Worm (Caenorhabditis elegans) whole organism, L1 larva: ENCODE measurements around the gene C29E4.15.

Experiments
- C04F5.9 ChIP-seq: sonication (generic microtip); optimal IDR thresholded peaks from 2 replicates; lab custom pipeline; 2016; ENCODE audit warnings: missing genetic modification characterization, missing compliant biosample characterization
- C34B4.2 ChIP-seq: sonication (generic microtip); optimal IDR thresholded peaks from 2 replicates; lab custom pipeline; 2017; ENCODE audit warnings: mild to moderate bottlenecking, missing genetic modification characterization, missing compliant biosample characterization
- F16B12.6 ChIP-seq: fragments of 150-350 bp; optimal IDR thresholded peaks from 2 replicates; lab custom pipeline; 2014; ENCODE audit warnings: missing biosample characterization, missing genetic modification characterization
- aly-2 ChIP-seq: fragments of 150-350 bp; optimal IDR thresholded peaks from 2 replicates; lab custom pipeline; 2014; ENCODE audit warnings: missing biosample characterization, missing genetic modification characterization
- ama-1 ChIP-seq: fragments of 150-350 bp; optimal IDR thresholded peaks from 2 replicates; lab custom pipeline; 2014
- blmp-1 ChIP-seq: fragments of 150-350 bp; optimal IDR thresholded peaks from 2 replicates; lab custom pipeline; 2014; ENCODE audit warnings: missing biosample characterization, missing genetic modification characterization
- ceh-8 ChIP-seq: fragments of 200-800 bp; sonication (Bioruptor generic); optimal IDR thresholded peaks from 2 replicates; lab custom pipeline; 2018; ENCODE audit warnings: mild to moderate bottlenecking, missing genetic modification characterization, moderate library complexity, missing compliant biosample characterization
- ceh-88 ChIP-seq: fragments of 200-800 bp; sonication (Bioruptor generic); IDR thresholded peaks from 2 replicates; pipeline ENCODE4 v1.3.6; 2022; ENCODE audit warnings: missing genetic modification characterization, missing compliant biosample characterization
- dsc-1 ChIP-seq: sonication (generic microtip); optimal IDR thresholded peaks from 2 replicates; lab custom pipeline; 2016; ENCODE audit warnings: mild to moderate bottlenecking, missing genetic modification characterization, missing compliant biosample characterization
- efl-3 ChIP-seq: fragments of 200-800 bp; sonication (Bioruptor generic); optimal IDR thresholded peaks from 2 replicates; lab custom pipeline; 2018; ENCODE audit warnings: mild to moderate bottlenecking, missing genetic modification characterization, missing compliant biosample characterization
- egl-27 ChIP-seq, 2 experiments: fragments of 150-350 bp in 1 of 2; sonication (generic microtip); optimal IDR thresholded peaks; 3 replicates each; lab custom pipeline; 2017 to 2018; ENCODE audit warnings: missing biosample characterization in 2 of 2, missing genetic modification characterization in 2 of 2, missing genetic modification reagents in 2 of 2
- irx-1 ChIP-seq: sonication (generic microtip); optimal IDR thresholded peaks from 2 replicates; lab custom pipeline; 2016; ENCODE audit warnings: missing genetic modification characterization, missing compliant biosample characterization
- mdl-1 ChIP-seq, 2 experiments: fragments of 150-350 bp; optimal IDR thresholded peaks; 2 replicates each; lab custom pipeline; 2014 to 2017; ENCODE audit warnings: missing biosample characterization in 2 of 2, missing genetic modification characterization in 2 of 2, inconsistent platforms in 1 of 2
- nhr-12 ChIP-seq: sonication (generic microtip); optimal IDR thresholded peaks from 2 replicates; lab custom pipeline; 2017; ENCODE audit warnings: missing biosample characterization, missing genetic modification characterization
- nhr-47 ChIP-seq: sonication (generic microtip); optimal IDR thresholded peaks from 2 replicates; lab custom pipeline; 2016; ENCODE audit warnings: mild to moderate bottlenecking, missing genetic modification characterization, moderate library complexity, missing compliant biosample characterization
- nhr-71 ChIP-seq: sonication (generic microtip); optimal IDR thresholded peaks from 2 replicates; lab custom pipeline; 2016; ENCODE audit warnings: mild to moderate bottlenecking, missing genetic modification characterization, moderate library complexity, missing compliant biosample characterization
- nhr-77 ChIP-seq: fragments of 150-350 bp; optimal IDR thresholded peaks from 2 replicates; lab custom pipeline; 2014; ENCODE audit warnings: missing biosample characterization, missing genetic modification characterization
- nhr-84 ChIP-seq: sonication (generic microtip); optimal IDR thresholded peaks from 2 replicates; lab custom pipeline; 2017; ENCODE audit warnings: missing biosample characterization, missing genetic modification characterization
- pax-3 ChIP-seq: fragments of 200-800 bp; sonication (Bioruptor generic); optimal IDR thresholded peaks from 2 replicates; lab custom pipeline; 2018; ENCODE audit warnings: mild to moderate bottlenecking, missing genetic modification characterization, moderate library complexity, missing compliant biosample characterization
- sup-37 ChIP-seq: fragments of 200-800 bp; sonication (Bioruptor generic); optimal IDR thresholded peaks from 2 replicates; lab custom pipeline; 2018; ENCODE audit warnings: mild to moderate bottlenecking, missing genetic modification characterization, missing compliant biosample characterization
- unc-130 ChIP-seq: fragments of 150-350 bp; optimal IDR thresholded peaks from 2 replicates; lab custom pipeline; 2017; ENCODE audit warnings: missing biosample characterization, missing genetic modification characterization, inconsistent platforms
- zag-1 ChIP-seq: fragments of 150-350 bp; optimal IDR thresholded peaks from 2 replicates; lab custom pipeline; 2014; ENCODE audit warnings: missing biosample characterization, missing genetic modification characterization

C29E4.15 gene

ce11 chrIII:7981938-7982337, 29.5 kb downstream of the C29E4.15 start:
- TF ChIP-seq sup-37 (GFP tag; lab: Kevin White, UChicago), result no peak
- TF ChIP-seq nhr-77 (tag; lab: Kevin White, UChicago), result no peak
- TF ChIP-seq aly-2 (tag; lab: Kevin White, UChicago), result no peak
- TF ChIP-seq nhr-84 (tag; lab: Kevin White, UChicago), result no peak
- TF ChIP-seq unc-130 (tag; lab: Kevin White, UChicago), result no peak
- no peak for TF ChIP-seq nhr-12 (tag; lab: Kevin White, UChicago)
- TF ChIP-seq, all 84 proteins: peak for 0

ce11 chrIII:7986585-7987171, 34.3 kb downstream of the C29E4.15 start, which contains the start of gene hrpk-2:
Gene hrpk-2 (plus strand): TSS chrIII:7987121.
- no peak for TF ChIP-seq mdl-1 (tag; optimal IDR thresholded peaks at IDR 0.05; lab: Kevin White, UChicago)
- TF ChIP-seq pax-3, result no peak
- no peak for TF ChIP-seq ama-1

- TF ChIP-seq dsc-1 (peak; percentile 43), efl-3 (GFP tag; lab: Kevin White, UChicago) (no peak)
Measured at ce11 chrIII:7996353-7996752, 43.9 kb downstream of the C29E4.15 start, which contains the start of gene npr-17. Gene npr-17 (minus strand): TSS chrIII:7996453.

- TF ChIP-seq blmp-1 (no peak), C34B4.2 (tag; lab: Kevin White, UChicago) (no peak)
Measured at ce11 chrIII:7997447-7998046, 45.1 kb downstream of the C29E4.15 start.

- TF ChIP-seq nhr-47, result no peak
- no peak for TF ChIP-seq zag-1 (tag; lab: Kevin White, UChicago)
- peak; percentile 97 for TF ChIP-seq dsc-1
Measured at ce11 chrIII:8001557-8001956, 49.1 kb downstream of the C29E4.15 start.

ce11 chrIII:8004091-8004490, 51.7 kb downstream of the C29E4.15 start, which contains the start of gene C06G4.6:
Gene C06G4.6 (plus strand): TSS chrIII:8004391.
- TF ChIP-seq C04F5.9 (tag; lab: Kevin White, UChicago) (no peak), nhr-71 (no peak), ceh-88 (GFP tag; lab: Robert Waterston, UW) (no peak), egl-27 (tag; optimal IDR thresholded peaks at IDR 0.05; lab: Kevin White, UChicago) (no peak), ceh-8 (GFP tag; lab: Kevin White, UChicago) (no peak), F16B12.6 (no peak), irx-1 (tag; lab: Kevin White, UChicago) (no peak)
